Fruit fly (Drosophila melanogaster) whole organism, embryonic: ENCODE measurements around the gene CG32483.

Experiments
- ATbp ChIP-seq: fragments of 200-800 bp; sonication (Bioruptor generic); optimal IDR thresholded peaks from 2 replicates; lab custom pipeline; 2017; ENCODE audit warnings: missing biosample characterization, mild to moderate bottlenecking, missing genetic modification characterization, missing genetic modification reagents
- Bgb ChIP-seq: fragments of 200-800 bp; sonication (Bioruptor generic); IDR thresholded peaks from 2 replicates; pipeline ENCODE4 v1.3.6; 2022; ENCODE audit warnings: missing biosample characterization, missing genetic modification characterization; ENCODE audit not compliant: partially characterized antibody
- CG1024 ChIP-seq: fragments of 200-800 bp; sonication (Bioruptor generic); IDR thresholded peaks from 2 replicates; pipeline ENCODE4 v1.3.6; 2022; ENCODE audit warnings: missing biosample characterization, missing genetic modification characterization
- CG10267 ChIP-seq: fragments of 200-800 bp; sonication (Bioruptor generic); optimal IDR thresholded peaks from 2 replicates; lab custom pipeline; 2018; ENCODE audit warnings: missing biosample characterization, mild to moderate bottlenecking, missing genetic modification characterization, moderate library complexity
- CG11247 ChIP-seq: fragments of 200-800 bp; sonication (Bioruptor generic); IDR thresholded peaks from 2 replicates; pipeline ENCODE4 v1.3.6; 2022; ENCODE audit warnings: missing biosample characterization, missing genetic modification characterization
- CG11398 ChIP-seq: fragments of 200-800 bp; sonication (Bioruptor generic); optimal IDR thresholded peaks from 2 replicates; lab custom pipeline; 2016; ENCODE audit warnings: missing biosample characterization, missing genetic modification characterization
- CG11560 ChIP-seq: fragments of 200-800 bp; sonication (Bioruptor generic); IDR thresholded peaks from 3 replicates; pipeline ENCODE4 v1.3.6; 2022; ENCODE audit warnings: missing biosample characterization, missing genetic modification characterization
- CG14667 ChIP-seq: fragments of 200-800 bp; sonication (Bioruptor generic); IDR thresholded peaks from 2 replicates; pipeline ENCODE4 v1.3.6; 2022; ENCODE audit warnings: missing biosample characterization, missing genetic modification characterization
- CG14710 ChIP-seq: fragments of 200-800 bp; sonication (Bioruptor generic); optimal IDR thresholded peaks from 3 replicates; lab custom pipeline; 2019; ENCODE audit warnings: missing biosample characterization, mild to moderate bottlenecking, missing genetic modification characterization, moderate library complexity
- CG3995 ChIP-seq: fragments of 200-800 bp; sonication (Bioruptor generic); optimal IDR thresholded peaks from 3 replicates; lab custom pipeline; 2016; ENCODE audit warnings: missing biosample characterization, missing genetic modification characterization
- CG43689 ChIP-seq: fragments of 200-800 bp; sonication (Bioruptor generic); IDR thresholded peaks from 2 replicates; pipeline ENCODE4 v1.3.6; 2022; ENCODE audit warnings: missing biosample characterization, missing genetic modification characterization
- CG5953 ChIP-seq: fragments of 200-800 bp; sonication (Bioruptor generic); IDR thresholded peaks from 2 replicates; pipeline ENCODE4 v1.3.6; 2022; ENCODE audit warnings: missing biosample characterization, missing genetic modification characterization
- CG6654 ChIP-seq: fragments of 200-800 bp; sonication (Bioruptor generic); optimal IDR thresholded peaks from 2 replicates; lab custom pipeline; 2017; ENCODE audit warnings: missing biosample characterization, mild to moderate bottlenecking, missing genetic modification characterization
- CG6689 ChIP-seq: fragments of 200-800 bp; sonication (Bioruptor generic); IDR thresholded peaks from 2 replicates; pipeline ENCODE4 v1.3.6; 2022; ENCODE audit warnings: missing biosample characterization, missing genetic modification characterization
- CG6813 ChIP-seq: fragments of 200-800 bp; sonication (Bioruptor generic); optimal IDR thresholded peaks from 2 replicates; lab custom pipeline; 2017; ENCODE audit warnings: missing biosample characterization, missing genetic modification characterization, mild to moderate bottlenecking, moderate library complexity, missing genetic modification reagents
- CG7786 ChIP-seq: fragments of 200-800 bp; sonication (Bioruptor generic); optimal IDR thresholded peaks from 2 replicates; lab custom pipeline; 2016; ENCODE audit warnings: missing biosample characterization, missing genetic modification characterization
- CG8089 ChIP-seq: fragments of 200-800 bp; sonication (Bioruptor generic); optimal IDR thresholded peaks from 3 replicates; lab custom pipeline; 2016; ENCODE audit warnings: missing biosample characterization, missing genetic modification characterization
- CG8765 ChIP-seq: fragments of 200-800 bp; sonication (Bioruptor generic); IDR thresholded peaks from 2 replicates; pipeline ENCODE4 v1.3.6; 2022; ENCODE audit warnings: missing biosample characterization, missing genetic modification characterization
- CG9215 ChIP-seq: fragments of 200-800 bp; sonication (Bioruptor generic); IDR thresholded peaks from 2 replicates; pipeline ENCODE4 v1.3.6; 2022; ENCODE audit warnings: missing biosample characterization, missing genetic modification characterization
- CG9797 ChIP-seq: fragments of 200-800 bp; sonication (Bioruptor generic); optimal IDR thresholded peaks from 3 replicates; lab custom pipeline; 2018; ENCODE audit warnings: missing biosample characterization, mild to moderate bottlenecking, missing genetic modification characterization
- Camta ChIP-seq: fragments of 200-800 bp; sonication (Bioruptor generic); optimal IDR thresholded peaks from 2 replicates; lab custom pipeline; 2016; ENCODE audit warnings: missing biosample characterization, missing genetic modification characterization
- E2f1 ChIP-seq: fragments of 200-800 bp; sonication (Bioruptor generic); IDR thresholded peaks from 2 replicates; pipeline ENCODE4 v1.3.6; 2022; ENCODE audit warnings: missing biosample characterization, missing genetic modification characterization
- ERR ChIP-seq: fragments of 200-800 bp; sonication (Bioruptor generic); optimal IDR thresholded peaks from 2 replicates; lab custom pipeline; 2016; ENCODE audit warnings: missing biosample characterization, missing genetic modification characterization
- Hmx ChIP-seq: fragments of 200-800 bp; sonication (Bioruptor generic); optimal IDR thresholded peaks from 2 replicates; lab custom pipeline; 2016; ENCODE audit warnings: missing biosample characterization, missing genetic modification characterization
- Neu2 ChIP-seq: fragments of 200-800 bp; sonication (Bioruptor generic); optimal IDR thresholded peaks from 3 replicates; lab custom pipeline; 2016; ENCODE audit warnings: missing biosample characterization, missing genetic modification characterization, borderline replicate concordance
- Optix ChIP-seq: fragments of 200-800 bp; sonication (Bioruptor generic); IDR thresholded peaks from 3 replicates; pipeline ENCODE4 v1.3.6; 2022; ENCODE audit warnings: missing biosample characterization, missing genetic modification characterization
- Rx ChIP-seq: fragments of 200-800 bp; sonication (Bioruptor generic); IDR thresholded peaks from 2 replicates; pipeline ENCODE4 v1.3.6; 2022; ENCODE audit warnings: missing biosample characterization, missing genetic modification characterization
- ac ChIP-seq: fragments of 200-800 bp; sonication (Bioruptor generic); optimal IDR thresholded peaks from 3 replicates; lab custom pipeline; 2017; ENCODE audit warnings: missing biosample characterization, mild to moderate bottlenecking, missing genetic modification characterization
- ara ChIP-seq: fragments of 200-800 bp; sonication (Bioruptor generic); IDR thresholded peaks from 2 replicates; pipeline ENCODE4 v1.3.6; 2022; ENCODE audit warnings: missing biosample characterization, missing genetic modification characterization
- bigmax ChIP-seq: fragments of 200-800 bp; sonication (Bioruptor generic); optimal IDR thresholded peaks from 2 replicates; lab custom pipeline; 2018; ENCODE audit warnings: missing biosample characterization, mild to moderate bottlenecking, missing genetic modification characterization
- corto ChIP-seq: fragments of 200-800 bp; sonication (Bioruptor generic); optimal IDR thresholded peaks from 2 replicates; lab custom pipeline; 2016; ENCODE audit warnings: missing biosample characterization, mild to moderate bottlenecking, missing genetic modification characterization, moderate library complexity
- crc ChIP-seq: fragments of 200-800 bp; sonication (Bioruptor generic); optimal IDR thresholded peaks from 2 replicates; lab custom pipeline; 2016; ENCODE audit warnings: missing biosample characterization, missing genetic modification characterization
- fd102C ChIP-seq: fragments of 200-800 bp; sonication (Bioruptor generic); optimal IDR thresholded peaks from 2 replicates; lab custom pipeline; 2018; ENCODE audit warnings: missing biosample characterization, mild to moderate bottlenecking, missing genetic modification characterization, moderate library complexity
- gsb-n ChIP-seq: fragments of 200-800 bp; sonication (Bioruptor generic); optimal IDR thresholded peaks from 3 replicates; lab custom pipeline; 2018; ENCODE audit warnings: missing biosample characterization, mild to moderate bottlenecking, missing genetic modification characterization
- h ChIP-seq: fragments of >200 bp; optimal IDR thresholded peaks from 2 replicates; lab custom pipeline; 2017
- hb ChIP-seq: fragments of 200-800 bp; sonication (Bioruptor generic); IDR thresholded peaks from 3 replicates; pipeline ENCODE4 v1.3.6; 2022; ENCODE audit warnings: missing biosample characterization, missing genetic modification characterization; ENCODE audit not compliant: partially characterized antibody
- jing ChIP-seq: fragments of 200-800 bp; sonication (Bioruptor generic); optimal IDR thresholded peaks from 2 replicates; lab custom pipeline; 2018; ENCODE audit warnings: missing biosample characterization, mild to moderate bottlenecking, missing genetic modification characterization
- klu ChIP-seq: fragments of 200-800 bp; sonication (Bioruptor generic); IDR thresholded peaks from 2 replicates; pipeline ENCODE4 v1.3.6; 2022; ENCODE audit warnings: missing biosample characterization, missing genetic modification characterization
- odd ChIP-seq: fragments of 200-800 bp; sonication (Bioruptor generic); optimal IDR thresholded peaks from 2 replicates; lab custom pipeline; 2017; ENCODE audit warnings: missing biosample characterization, mild to moderate bottlenecking, missing genetic modification characterization
- onecut ChIP-seq: fragments of 200-800 bp; sonication (Bioruptor generic); IDR thresholded peaks from 2 replicates; pipeline ENCODE4 v1.3.6; 2022; ENCODE audit warnings: missing biosample characterization, missing genetic modification characterization
- pnt ChIP-seq: fragments of 200-800 bp; sonication (Bioruptor generic); optimal IDR thresholded peaks from 3 replicates; lab custom pipeline; 2016; ENCODE audit warnings: missing biosample characterization, missing genetic modification characterization
- psq ChIP-seq: fragments of 200-800 bp; sonication (Bioruptor generic); optimal IDR thresholded peaks from 2 replicates; lab custom pipeline; 2017; ENCODE audit warnings: missing biosample characterization, missing genetic modification characterization
- scrt ChIP-seq: fragments of 200-800 bp; sonication (Bioruptor generic); optimal IDR thresholded peaks from 2 replicates; lab custom pipeline; 2018; ENCODE audit warnings: missing biosample characterization, mild to moderate bottlenecking, missing genetic modification characterization, moderate library complexity
- sisA ChIP-seq: fragments of 200-800 bp; sonication (Bioruptor generic); IDR thresholded peaks from 2 replicates; pipeline ENCODE4 v1.3.6; 2022; ENCODE audit warnings: missing biosample characterization, missing genetic modification characterization
- tap ChIP-seq: fragments of 200-800 bp; optimal IDR thresholded peaks from 3 replicates; lab custom pipeline; 2019; ENCODE audit warnings: missing biosample characterization, mild to moderate bottlenecking, missing genetic modification characterization, moderate library complexity
- tgo ChIP-seq: fragments of 200-800 bp; sonication (Bioruptor generic); IDR thresholded peaks from 3 replicates; pipeline ENCODE4 v1.3.6; 2022; ENCODE audit warnings: missing biosample characterization, missing genetic modification characterization
- tll ChIP-seq, 2 experiments: fragments of 200-800 bp in 1 of 2; fragments of >200 bp in 1 of 2; sonication (Bioruptor generic) in 1 of 2; optimal IDR thresholded peaks; 2 replicates each; lab custom pipeline; 2017 to 2019; ENCODE audit warnings: missing biosample characterization in 2 of 2, missing genetic modification characterization in 2 of 2, mild to moderate bottlenecking in 1 of 2, moderate library complexity in 1 of 2
- unc-4 ChIP-seq: fragments of 200-800 bp; sonication (Bioruptor generic); IDR thresholded peaks from 2 replicates; pipeline ENCODE4 v1.3.6; 2022; ENCODE audit warnings: missing biosample characterization, missing genetic modification characterization; ENCODE audit not compliant: partially characterized antibody
- z ChIP-seq: fragments of 200-800 bp; sonication (Bioruptor generic); IDR thresholded peaks from 3 replicates; pipeline ENCODE4 v1.3.6; 2022; ENCODE audit warnings: missing biosample characterization, missing genetic modification characterization
- zf30C ChIP-seq: fragments of 200-800 bp; sonication (Bioruptor generic); optimal IDR thresholded peaks from 3 replicates; lab custom pipeline; 2018; ENCODE audit warnings: missing biosample characterization, mild to moderate bottlenecking, missing genetic modification characterization

CG32483 gene

dm6 chr3L:696404-697054, 6.6 kb upstream of the CG32483 start (continued):
- peak; percentile 16 for TF ChIP-seq ERR (GFP tag; lab: Kevin White, UChicago)
- peak; percentile 23 for TF ChIP-seq CG8089 (GFP tag; lab: Kevin White, UChicago)
- TF ChIP-seq h (lab: Kevin White, UChicago) = no peak
- peak; percentile 94 for TF ChIP-seq CG11247 (GFP tag; lab: Robert Waterston, UW)
- peak; percentile 88 for TF ChIP-seq CG5953 (GFP tag; lab: Robert Waterston, UW)
- peak; percentile 88 for TF ChIP-seq corto (GFP tag; lab: Kevin White, UChicago)
- peak; percentile 87 for TF ChIP-seq klu (GFP tag; lab: Robert Waterston, UW)
- TF ChIP-seq pnt (GFP tag; lab: Kevin White, UChicago) = peak; percentile 65
- TF ChIP-seq hb (GFP tag; lab: Robert Waterston, UW) = no peak
- TF ChIP-seq tgo (GFP tag; lab: Robert Waterston, UW) = peak; percentile 96
- peak in 1 of 2 experiments; percentile 28 for TF ChIP-seq tll (GFP tag; optimal IDR thresholded peaks at IDR 0.05; lab: Kevin White, UChicago)
- TF ChIP-seq CG11398 = peak; percentile 47
- TF ChIP-seq CG6689 = peak; percentile 96
- peak; percentile 44 for TF ChIP-seq Camta (GFP tag; lab: Kevin White, UChicago)
- TF ChIP-seq CG14667 (GFP tag; lab: Robert Waterston, UW) = peak; percentile 93
- TF ChIP-seq CG8765 (GFP tag; lab: Robert Waterston, UW) = peak; percentile 96
- TF ChIP-seq tap (tag; lab: Kevin White, UChicago) = peak; percentile 96
- TF ChIP-seq CG1024 (GFP tag; lab: Robert Waterston, UW) = peak; percentile 92
- peak; percentile 94 for TF ChIP-seq sisA (GFP tag; lab: Robert Waterston, UW)
- TF ChIP-seq CG43689 (GFP tag; lab: Robert Waterston, UW) = peak; percentile 89
- no peak for TF ChIP-seq Neu2 (GFP tag; lab: Kevin White, UChicago)
- peak; percentile 94 for TF ChIP-seq ATbp (GFP tag; lab: Kevin White, UChicago)
- TF ChIP-seq zf30C = no peak
- peak; percentile 96 for TF ChIP-seq CG14710 (tag; lab: Kevin White, UChicago)
- peak; percentile 83 for TF ChIP-seq CG6654
- TF ChIP-seq z = peak; percentile 30; the same call in 1 of the 3 replicates
- TF ChIP-seq CG9797 (GFP tag; lab: Kevin White, UChicago) = peak; percentile 61
- peak; percentile 89 for TF ChIP-seq ac (GFP tag; lab: Kevin White, UChicago)
- TF ChIP-seq CG3995 = peak; percentile 45
- no peak for TF ChIP-seq crc (GFP tag; lab: Kevin White, UChicago)
- peak; percentile 73 for TF ChIP-seq fd102C (GFP tag; lab: Kevin White, UChicago)
- peak; percentile 95 for TF ChIP-seq E2f1 (GFP tag; lab: Robert Waterston, UW)
- peak; percentile 88 for TF ChIP-seq CG9215
- peak; percentile 86 for TF ChIP-seq CG11560 (tag; lab: Robert Waterston, UW)
- TF ChIP-seq odd = peak; percentile 95
- TF ChIP-seq gsb-n (tag; lab: Kevin White, UChicago) = peak; percentile 97
- no peak for TF ChIP-seq unc-4
- TF ChIP-seq ara (GFP tag; lab: Robert Waterston, UW) = peak; percentile 97
- TF ChIP-seq Bgb (GFP tag; lab: Robert Waterston, UW) = no peak
- peak; percentile 95 for TF ChIP-seq Optix (GFP tag; lab: Robert Waterston, UW)
- peak; percentile 73 for TF ChIP-seq psq (GFP tag; lab: Kevin White, UChicago)
- TF ChIP-seq CG10267 (tag; lab: Kevin White, UChicago) = peak; percentile 94
- peak; percentile 97 for TF ChIP-seq CG6813 (GFP tag; lab: Kevin White, UChicago)
- peak; percentile 93 for TF ChIP-seq Rx
- peak; percentile 39 for TF ChIP-seq CG7786 (GFP tag; lab: Kevin White, UChicago)
- TF ChIP-seq bigmax (GFP tag; lab: Kevin White, UChicago) = peak; percentile 58
- TF ChIP-seq jing (GFP tag; lab: Kevin White, UChicago) = peak; percentile 90
- peak; percentile 95 for TF ChIP-seq onecut (GFP tag; lab: Robert Waterston, UW)
- no peak for TF ChIP-seq Hmx (GFP tag; lab: Kevin White, UChicago)
- peak; percentile 94 for TF ChIP-seq scrt
